Worm (Caenorhabditis elegans) whole organism, L1 larva: ENCODE measurements around the gene oac-5.

Source experiments
- C04F5.9 ChIP-seq: sonication (generic microtip); optimal IDR thresholded peaks from 2 replicates; lab custom pipeline; 2016; ENCODE audit warnings: missing genetic modification characterization, missing compliant biosample characterization
- C16A3.4 ChIP-seq: fragments of 150-350 bp; optimal IDR thresholded peaks from 2 replicates; lab custom pipeline; 2014; ENCODE audit warnings: missing biosample characterization, missing genetic modification characterization
- F16B12.6 ChIP-seq: fragments of 150-350 bp; optimal IDR thresholded peaks from 2 replicates; lab custom pipeline; 2014; ENCODE audit warnings: missing biosample characterization, missing genetic modification characterization
- ama-1 ChIP-seq: fragments of 150-350 bp; optimal IDR thresholded peaks from 2 replicates; lab custom pipeline; 2014
- blmp-1 ChIP-seq: fragments of 150-350 bp; optimal IDR thresholded peaks from 2 replicates; lab custom pipeline; 2014; ENCODE audit warnings: missing biosample characterization, missing genetic modification characterization
- ceh-8 ChIP-seq: fragments of 200-800 bp; sonication (Bioruptor generic); optimal IDR thresholded peaks from 2 replicates; lab custom pipeline; 2018; ENCODE audit warnings: mild to moderate bottlenecking, missing genetic modification characterization, moderate library complexity, missing compliant biosample characterization
- ceh-82 ChIP-seq, 3 experiments: fragments of 150-350 bp in 1 of 3; sonication (generic microtip) in 2 of 3; optimal IDR thresholded peaks; 2 replicates each; lab custom pipeline; 2014 to 2017; ENCODE audit warnings: missing biosample characterization in 3 of 3, missing genetic modification characterization in 3 of 3
- efl-1 ChIP-seq, 4 experiments: fragments of 150-350 bp; optimal IDR thresholded peaks in 3 of 4; peaks in 1 of 4; 1 replicate in 1 of 4; 2 replicates in 3 of 4; lab custom pipeline; 2014; ENCODE audit warnings: missing biosample characterization in 2 of 4, missing genetic modification characterization in 2 of 4, missing genetic modification reagents in 2 of 4
- efl-3 ChIP-seq: fragments of 200-800 bp; sonication (Bioruptor generic); optimal IDR thresholded peaks from 2 replicates; lab custom pipeline; 2018; ENCODE audit warnings: mild to moderate bottlenecking, missing genetic modification characterization, missing compliant biosample characterization
- egl-27 ChIP-seq, 2 experiments: fragments of 150-350 bp in 1 of 2; sonication (generic microtip); optimal IDR thresholded peaks; 3 replicates each; lab custom pipeline; 2017 to 2018; ENCODE audit warnings: missing biosample characterization in 2 of 2, missing genetic modification characterization in 2 of 2, missing genetic modification reagents in 2 of 2
- elt-2 ChIP-seq: sonication (generic microtip); optimal IDR thresholded peaks from 2 replicates; lab custom pipeline; 2016; ENCODE audit warnings: missing genetic modification characterization, mild to moderate bottlenecking, inconsistent platforms, missing compliant biosample characterization, missing genetic modification reagents
- fkh-10 ChIP-seq: sonication (generic microtip); optimal IDR thresholded peaks from 2 replicates; lab custom pipeline; 2017; ENCODE audit warnings: missing biosample characterization, missing genetic modification reagents, missing genetic modification characterization
- fkh-4 ChIP-seq: sonication (generic microtip); optimal IDR thresholded peaks from 2 replicates; lab custom pipeline; 2016; ENCODE audit warnings: missing compliant biosample characterization, missing genetic modification characterization, borderline replicate concordance
- fkh-8 ChIP-seq: sonication (generic microtip); optimal IDR thresholded peaks from 2 replicates; lab custom pipeline; 2016; ENCODE audit warnings: mild to moderate bottlenecking, missing genetic modification characterization, missing compliant biosample characterization
- grh-1 ChIP-seq: fragments of 200-800 bp; sonication (Bioruptor generic); IDR thresholded peaks from 2 replicates; pipeline ENCODE4 v1.3.6; 2022; ENCODE audit warnings: missing genetic modification reagents, missing genetic modification characterization, missing compliant biosample characterization
- irx-1 ChIP-seq: sonication (generic microtip); optimal IDR thresholded peaks from 2 replicates; lab custom pipeline; 2016; ENCODE audit warnings: missing genetic modification characterization, missing compliant biosample characterization
- jun-1 ChIP-seq: fragments of 150-350 bp; optimal IDR thresholded peaks from 2 replicates; lab custom pipeline; 2014; ENCODE audit warnings: missing biosample characterization, missing genetic modification reagents, missing genetic modification characterization
- lir-3 ChIP-seq: sonication (generic microtip); optimal IDR thresholded peaks from 2 replicates; lab custom pipeline; 2016; ENCODE audit warnings: mild to moderate bottlenecking, missing genetic modification characterization, moderate library complexity, missing compliant biosample characterization; ENCODE audit not compliant: poor library complexity
- mdl-1 ChIP-seq, 2 experiments: fragments of 150-350 bp; optimal IDR thresholded peaks; 2 replicates each; lab custom pipeline; 2014 to 2017; ENCODE audit warnings: missing biosample characterization in 2 of 2, missing genetic modification characterization in 2 of 2, inconsistent platforms in 1 of 2
- nhr-12 ChIP-seq: sonication (generic microtip); optimal IDR thresholded peaks from 2 replicates; lab custom pipeline; 2017; ENCODE audit warnings: missing biosample characterization, missing genetic modification characterization
- nhr-20 ChIP-seq: sonication (generic microtip); optimal IDR thresholded peaks from 2 replicates; lab custom pipeline; 2016; ENCODE audit warnings: mild to moderate bottlenecking, missing genetic modification characterization, missing compliant biosample characterization
- nhr-47 ChIP-seq: sonication (generic microtip); optimal IDR thresholded peaks from 2 replicates; lab custom pipeline; 2016; ENCODE audit warnings: mild to moderate bottlenecking, missing genetic modification characterization, moderate library complexity, missing compliant biosample characterization
- nhr-76 ChIP-seq: sonication (generic microtip); optimal IDR thresholded peaks from 2 replicates; lab custom pipeline; 2017; ENCODE audit warnings: missing biosample characterization, missing genetic modification characterization
- nhr-77 ChIP-seq: fragments of 150-350 bp; optimal IDR thresholded peaks from 2 replicates; lab custom pipeline; 2014; ENCODE audit warnings: missing biosample characterization, missing genetic modification characterization
- nhr-90 ChIP-seq: sonication (generic microtip); optimal IDR thresholded peaks from 2 replicates; lab custom pipeline; 2016; ENCODE audit warnings: mild to moderate bottlenecking, missing genetic modification characterization, missing compliant biosample characterization; ENCODE audit not compliant: poor library complexity
- pag-3 ChIP-seq: sonication (generic microtip); optimal IDR thresholded peaks from 2 replicates; lab custom pipeline; 2017; ENCODE audit warnings: missing genetic modification characterization, mild to moderate bottlenecking, missing compliant biosample characterization, antibody characterized with exemption, borderline replicate concordance; ENCODE audit not compliant: insufficient read depth
- skn-1 ChIP-seq: fragments of 150-350 bp; optimal IDR thresholded peaks from 2 replicates; lab custom pipeline; 2014; ENCODE audit warnings: missing biosample characterization, missing genetic modification characterization
- snpc-4 ChIP-seq: fragments of 150-350 bp; optimal IDR thresholded peaks from 2 replicates; lab custom pipeline; 2014; ENCODE audit warnings: missing biosample characterization, missing genetic modification characterization
- sox-4 ChIP-seq: sonication (generic microtip); optimal IDR thresholded peaks from 2 replicates; lab custom pipeline; 2016; ENCODE audit warnings: missing genetic modification characterization, missing compliant biosample characterization
- sup-37 ChIP-seq: fragments of 200-800 bp; sonication (Bioruptor generic); optimal IDR thresholded peaks from 2 replicates; lab custom pipeline; 2018; ENCODE audit warnings: mild to moderate bottlenecking, missing genetic modification characterization, missing compliant biosample characterization
- tbx-2 ChIP-seq: sonication (generic microtip); optimal IDR thresholded peaks from 2 replicates; lab custom pipeline; 2016; ENCODE audit warnings: missing genetic modification characterization, missing compliant biosample characterization
- unc-130 ChIP-seq: fragments of 150-350 bp; optimal IDR thresholded peaks from 2 replicates; lab custom pipeline; 2017; ENCODE audit warnings: missing biosample characterization, missing genetic modification characterization, inconsistent platforms
- unc-62 ChIP-seq: fragments of 150-350 bp; optimal IDR thresholded peaks from 2 replicates; lab custom pipeline; 2014; ENCODE audit warnings: missing biosample characterization, missing genetic modification reagents, missing genetic modification characterization
- unc-98 ChIP-seq: fragments of 200-800 bp; sonication (Bioruptor generic); IDR thresholded peaks from 2 replicates; pipeline ENCODE4 v1.3.6; 2022; ENCODE audit warnings: missing genetic modification characterization, missing compliant biosample characterization
- xbp-1 ChIP-seq: sonication (generic microtip); optimal IDR thresholded peaks from 2 replicates; lab custom pipeline; 2016; ENCODE audit warnings: missing genetic modification characterization, missing compliant biosample characterization
- zip-4 ChIP-seq: fragments of 200-800 bp; sonication (Bioruptor generic); optimal IDR thresholded peaks from 2 replicates; lab custom pipeline; 2018; ENCODE audit warnings: mild to moderate bottlenecking, missing genetic modification characterization, moderate library complexity, missing compliant biosample characterization
- ztf-4 ChIP-seq: fragments of 150-350 bp; optimal IDR thresholded peaks from 2 replicates; lab custom pipeline; 2014; ENCODE audit warnings: missing biosample characterization, missing genetic modification characterization

oac-5 gene

ce11 chrV:16297070-16297469 is 4.6 kb downstream of the oac-5 start, which contains the start of gene srbc-83:
srbc-83 (plus strand) TSS chrV:16297370.
- TF ChIP-seq C04F5.9 (tag; lab: Kevin White, UChicago) (no peak), zip-4 (GFP tag; lab: Kevin White, UChicago) (no peak)
- TF ChIP-seq, all 84 proteins: peak for 0

- TF ChIP-seq unc-62 (GFP tag; lab: Kevin White, UChicago) (no peak), blmp-1 (no peak), nhr-76 (no peak), nhr-47 (no peak), xbp-1 (no peak), jun-1 (tag; lab: Kevin White, UChicago) (no peak), tbx-2 (tag; lab: Kevin White, UChicago) (no peak), unc-130 (tag; lab: Kevin White, UChicago) (no peak), snpc-4 (tag; lab: Kevin White, UChicago) (no peak), efl-3 (GFP tag; lab: Kevin White, UChicago) (no peak), pag-3 (tag; lab: Kevin White, UChicago) (no peak), mdl-1 (tag; optimal IDR thresholded peaks at IDR 0.05; lab: Kevin White, UChicago) (no peak), fkh-8 (no peak), irx-1 (tag; lab: Kevin White, UChicago) (no peak), nhr-90 (tag; lab: Kevin White, UChicago) (no peak), nhr-77 (tag; lab: Kevin White, UChicago) (no peak), F16B12.6 (no peak)
These were observed 6.2 kb downstream of the oac-5 start, which contains the start of gene srbc-84 for ce11 chrV:16298669-16299068. srbc-84 (plus strand) TSS chrV:16298969.

ce11 chrV:16299834-16300233 is 7.3 kb downstream of the oac-5 start:
- TF ChIP-seq unc-98 (no peak), fkh-10 (GFP tag; lab: Kevin White, UChicago) (no peak), F16B12.6 (peak; percentile 29), ztf-4 (tag; lab: Kevin White, UChicago) (no peak), nhr-20 (tag; lab: Kevin White, UChicago) (no peak), nhr-12 (tag; lab: Kevin White, UChicago) (no peak), tbx-2 (tag; lab: Kevin White, UChicago) (no peak), C16A3.4 (tag; lab: Kevin White, UChicago) (no peak)
- TF ChIP-seq, all 84 proteins: peak for 1

ce11 chrV:16300276-16300675 is 7.8 kb downstream of the oac-5 start, which contains the start of gene srbc-82:
srbc-82 (plus strand) TSS chrV:16300576.
- TF ChIP-seq fkh-4 (no peak), grh-1 (GFP tag; lab: Robert Waterston, UW) (no peak), sox-4 (tag; lab: Kevin White, UChicago) (no peak), ceh-82 (tag; optimal IDR thresholded peaks at IDR 0.05; lab: Kevin White, UChicago) (no peak), lir-3 (tag; lab: Kevin White, UChicago) (no peak), skn-1 (no peak)

- TF ChIP-seq ceh-8 (GFP tag; lab: Kevin White, UChicago) (no peak), irx-1 (tag; lab: Kevin White, UChicago) (no peak), snpc-4 (tag; lab: Kevin White, UChicago) (no peak), F16B12.6 (no peak), efl-1 (optimal IDR thresholded peaks at IDR 0.05; lab: Kevin White, UChicago) (no peak), efl-1 (GFP tag; optimal IDR thresholded peaks at IDR 0.05 in 1 of 2; lab: Kevin White, UChicago) (peak in 1 of 2 experiments; percentile 31), sup-37 (GFP tag; lab: Kevin White, UChicago) (no peak), grh-1 (GFP tag; lab: Robert Waterston, UW) (no peak), ama-1 (no peak), egl-27 (tag; optimal IDR thresholded peaks at IDR 0.05; lab: Kevin White, UChicago) (no peak), elt-2 (tag; lab: Kevin White, UChicago) (peak; percentile 43)
These were observed 9.9 kb downstream of the oac-5 start, which contains the start of the genes C31A11.13 and oac-6 for ce11 chrV:16302439-16302838. C31A11.13 (minus strand) TSS chrV:16302551. oac-6 (plus strand) TSS chrV:16302717.
